Worm (Caenorhabditis elegans): ENCODE data around the gene blos-1.

ce11 chrIII:10188912-10189311, 22.8 kb downstream of the blos-1 start, which contains the start of gene epac-1:
- TF ChIP-seq hlh-6 (tag; optimal IDR thresholded peaks at IDR 0.05) (no peak), tbx-2 (tag; optimal IDR thresholded peaks at IDR 0.05) (no peak), ceh-9 (tag; optimal IDR thresholded peaks at IDR 0.05) (no peak), gmeb-2 (tag; optimal IDR thresholded peaks at IDR 0.05) (no peak), hlh-13 (GFP tag; optimal IDR thresholded peaks at IDR 0.05) (no peak), ttx-3 (tag; optimal IDR thresholded peaks at IDR 0.05) (no peak), nfya-1 (tag; optimal IDR thresholded peaks at IDR 0.05) (no peak)
